Worm (Caenorhabditis elegans) whole organism, late embryonic: ENCODE results near the gene Y70C5A.3.

ENCODE experiments used
- ama-1 ChIP-seq: fragments of 150-350 bp; optimal IDR thresholded peaks from 2 replicates; lab custom pipeline; 2014
- ceh-18 ChIP-seq: sonication (generic microtip); optimal IDR thresholded peaks from 2 replicates; lab custom pipeline; 2016; ENCODE audit warnings: missing genetic modification characterization, missing compliant biosample characterization
- ets-4 ChIP-seq: sonication (generic microtip); optimal IDR thresholded peaks from 2 replicates; lab custom pipeline; 2016; ENCODE audit warnings: missing genetic modification characterization, missing compliant biosample characterization
- gmeb-2 ChIP-seq: sonication (generic microtip); optimal IDR thresholded peaks from 2 replicates; lab custom pipeline; 2016; ENCODE audit warnings: missing genetic modification characterization, inconsistent platforms, missing compliant biosample characterization
- hlh-13 ChIP-seq: fragments of 200-800 bp; sonication (Bioruptor generic); optimal IDR thresholded peaks from 2 replicates; lab custom pipeline; 2018; ENCODE audit warnings: mild to moderate bottlenecking, missing genetic modification characterization, missing compliant biosample characterization
- mec-3 ChIP-seq: sonication (generic microtip); optimal IDR thresholded peaks from 2 replicates; lab custom pipeline; 2016; ENCODE audit warnings: borderline replicate concordance, missing genetic modification characterization, missing compliant biosample characterization
- pag-3 ChIP-seq: sonication (generic microtip); optimal IDR thresholded peaks from 2 replicates; lab custom pipeline; 2016; ENCODE audit warnings: missing compliant biosample characterization, missing genetic modification characterization, borderline replicate concordance
- unc-86 ChIP-seq: sonication (generic microtip); optimal IDR thresholded peaks from 2 replicates; lab custom pipeline; 2016; ENCODE audit warnings: missing genetic modification characterization, missing compliant biosample characterization

ce11 chrV:16622754-16623261 is 2.1 kb upstream of the Y70C5A.3 start, which contains the start of gene Y70C5A.2:
- TF ChIP-seq ceh-18 (tag; lab: Kevin White, UChicago) (no peak), hlh-13 (GFP tag; lab: Kevin White, UChicago) (no peak), unc-86 (tag; lab: Kevin White, UChicago) (no peak), ama-1 (no peak), pag-3 (tag; lab: Kevin White, UChicago) (peak; percentile 82), gmeb-2 (tag; lab: Kevin White, UChicago) (no peak), mec-3 (tag; lab: Kevin White, UChicago) (no peak), ets-4 (tag; lab: Kevin White, UChicago) (no peak)
